Fruit fly (Drosophila melanogaster): Measurements from ENCODE around the gene CG14658.

The CG14658 gene

dm6 chr3R:4854216-4854615, 23.9 kb upstream of the CG14658 start:
- no peak for TF ChIP-seq vfl (GFP tag; optimal IDR thresholded peaks at IDR 0.05)
- TF ChIP-seq NC2β (GFP tag; optimal IDR thresholded peaks at IDR 0.05) = no peak
- TF ChIP-seq Dip2 (GFP tag; IDR thresholded peaks at IDR 0.05) = no peak
- peak; percentile 72 for TF ChIP-seq cad (GFP tag; optimal IDR thresholded peaks at IDR 0.05)
- no peak for TF ChIP-seq CG15269 (tag; optimal IDR thresholded peaks at IDR 0.05)
- TF ChIP-seq Lim3 (GFP tag; IDR thresholded peaks at IDR 0.05) = no peak
- TF ChIP-seq tll (GFP tag; optimal IDR thresholded peaks at IDR 0.05) = peak in 1 of 2 experiments; percentile 98

- TF ChIP-seq Chrac-16 (GFP tag; optimal IDR thresholded peaks at IDR 0.05) (no peak), Ets65A (GFP tag) (peak; percentile 91), CG11456 (GFP tag; IDR thresholded peaks at IDR 0.05) (no peak), Hr39 (optimal IDR thresholded peaks at IDR 0.05) (peak; percentile 41), Med (GFP tag) (peak; percentile 14), btn (GFP tag; optimal IDR thresholded peaks at IDR 0.05) (no peak), zfh1 (GFP tag; IDR thresholded peaks at IDR 0.05) (0 out of 3 replicates have a peak, but pooled peaks have one; percentile 35), CG42726 (GFP tag; IDR thresholded peaks at IDR 0.05; ENCODE audit: partially characterized antibody) (0 out of 2 replicates have a peak, but pooled peaks have one; percentile 3), Rfx (GFP tag; IDR thresholded peaks at IDR 0.05) (0 out of 2 replicates have a peak, but pooled peaks have one; percentile 3), CG7963 (GFP tag; IDR thresholded peaks at IDR 0.05; ENCODE audit: partially characterized antibody) (0 out of 3 replicates have a peak, but pooled peaks have one; percentile 6), sens (GFP tag) (peak; percentile 45)
Measured at dm6 chr3R:4853504-4853903, 23.2 kb upstream of the CG14658 start.

dm6 chr3R:4852373-4852860, 22.1 kb upstream of the CG14658 start, which contains the start of gene opa:
Gene opa (plus strand): TSS chr3R:4852813.
- TF ChIP-seq Bgb (GFP tag; IDR thresholded peaks at IDR 0.05; ENCODE audit: partially characterized antibody) (peak; percentile 58; the same call in 1 of the 2 replicates), sna (GFP tag; IDR thresholded peaks at IDR 0.05; ENCODE audit: partially characterized antibody) (0 out of 2 replicates have a peak, but pooled peaks have one; percentile 21), fd102C (GFP tag; optimal IDR thresholded peaks at IDR 0.05) (peak; percentile 43), CG17829 (tag; optimal IDR thresholded peaks at IDR 0.05) (peak; percentile 2), CG7372 (GFP tag; IDR thresholded peaks at IDR 0.05) (no peak), sens-2 (GFP tag; IDR thresholded peaks at IDR 0.05) (no peak), lov (optimal IDR thresholded peaks at IDR 0.05) (no peak), lov (GFP tag; IDR thresholded peaks at IDR 0.05) (0 out of 3 replicates have a peak, but pooled peaks have one; percentile 6), sr (GFP tag; IDR thresholded peaks at IDR 0.05) (0 out of 3 replicates have a peak, but pooled peaks have one; percentile 44), stc (GFP tag; IDR thresholded peaks at IDR 0.05) (peak; percentile 7; the same call in 1 of the 2 replicates), zen (tag; optimal IDR thresholded peaks at IDR 0.05) (peak; percentile 54), ash1 (GFP tag; optimal IDR thresholded peaks at IDR 0.05) (peak; percentile 36), CG6791 (GFP tag; IDR thresholded peaks at IDR 0.05; ENCODE audit: partially characterized antibody) (0 out of 3 replicates have a peak, but pooled peaks have one; percentile 19), CG7963 (GFP tag; IDR thresholded peaks at IDR 0.05; ENCODE audit: partially characterized antibody) (0 out of 3 replicates have a peak, but pooled peaks have one; percentile 18), CrebB (tag; optimal IDR thresholded peaks at IDR 0.05) (no peak), Opbp (GFP tag; IDR thresholded peaks at IDR 0.05; ENCODE audit: partially characterized antibody) (peak; percentile 55; the same call in 2 of the 3 replicates), CG15479 (GFP tag; optimal IDR thresholded peaks at IDR 0.05) (peak; percentile 23), HLHmδ (GFP tag; optimal IDR thresholded peaks at IDR 0.05) (no peak), CG4360 (GFP tag; IDR thresholded peaks at IDR 0.05) (peak; percentile 27; the same call in 1 of the 2 replicates), trem (tag; optimal IDR thresholded peaks at IDR 0.05) (peak; percentile 49), CG6854 (GFP tag; optimal IDR thresholded peaks at IDR 0.05) (no peak), Nf-YA (GFP tag; IDR thresholded peaks at IDR 0.05) (peak; percentile 100), ac (GFP tag; optimal IDR thresholded peaks at IDR 0.05) (peak; percentile 6), so (GFP tag; IDR thresholded peaks at IDR 0.05) (peak; percentile 39; the same call in 1 of the 3 replicates), D19A (tag; optimal IDR thresholded peaks at IDR 0.05) (no peak), CG34224 (GFP tag; IDR thresholded peaks at IDR 0.05; ENCODE audit: partially characterized antibody) (peak; percentile 67), MESR4 (GFP tag; optimal IDR thresholded peaks at IDR 0.05) (no peak), CG15601 (tag; optimal IDR thresholded peaks at IDR 0.05) (peak; percentile 13), chif (GFP tag; optimal IDR thresholded peaks at IDR 0.05) (peak in 1 of 2 experiments; percentile 9), ewg (GFP tag; optimal IDR thresholded peaks at IDR 0.05) (peak; percentile 96)

Data from whole organism, embryonic.